Worm (Caenorhabditis elegans): Measurements from ENCODE around the gene srh-70.

Gene srh-70

ce11 chrII:12549613-12550012 is 31.0 kb upstream of the srh-70 start:
- TF ChIP-seq blmp-1 (tag; optimal IDR thresholded peaks at IDR 0.05) (no peak), nhr-12 (tag; optimal IDR thresholded peaks at IDR 0.05) (no peak), pha-4 (tag; optimal IDR thresholded peaks at IDR 0.05) (no peak), ceh-39 (tag; optimal IDR thresholded peaks at IDR 0.05) (no peak), mep-1 (tag; optimal IDR thresholded peaks at IDR 0.05) (no peak), bed-3 (GFP tag; optimal IDR thresholded peaks at IDR 0.05) (no peak), ceh-83 (GFP tag; optimal IDR thresholded peaks at IDR 0.05) (no peak), elt-1 (tag; optimal IDR thresholded peaks at IDR 0.05; ENCODE audit: borderline replicate concordance, insufficient read depth) (no peak), mab-5 (tag; optimal IDR thresholded peaks at IDR 0.05) (no peak), unc-120 (tag; optimal IDR thresholded peaks at IDR 0.05; ENCODE audit: poor library complexity, severe bottlenecking) (no peak), lin-32 (GFP tag; optimal IDR thresholded peaks at IDR 0.05) (no peak), lsy-2 (tag; optimal IDR thresholded peaks at IDR 0.05) (no peak), cnd-1 (tag; optimal IDR thresholded peaks at IDR 0.05) (no peak), nhr-76 (tag; optimal IDR thresholded peaks at IDR 0.05) (no peak), nhr-237 (tag; optimal IDR thresholded peaks at IDR 0.05) (no peak), ces-1 (GFP tag; optimal IDR thresholded peaks at IDR 0.05) (no peak)

- TF ChIP-seq sem-2 (GFP tag; optimal IDR thresholded peaks at IDR 0.05) (no peak), nhr-12 (tag; optimal IDR thresholded peaks at IDR 0.05) (no peak), cnd-1 (tag; optimal IDR thresholded peaks at IDR 0.05) (no peak), bed-3 (GFP tag; optimal IDR thresholded peaks at IDR 0.05) (no peak), elt-1 (tag; optimal IDR thresholded peaks at IDR 0.05; ENCODE audit: borderline replicate concordance, insufficient read depth) (no peak), pha-4 (tag; optimal IDR thresholded peaks at IDR 0.05) (no peak), lin-32 (GFP tag; optimal IDR thresholded peaks at IDR 0.05) (no peak), ceh-83 (GFP tag; optimal IDR thresholded peaks at IDR 0.05) (no peak), zip-8 (tag; optimal IDR thresholded peaks at IDR 0.05) (no peak), ceh-43 (GFP tag; optimal IDR thresholded peaks at IDR 0.05) (no peak), unc-39 (tag; optimal IDR thresholded peaks at IDR 0.05) (no peak), ztf-11 (tag; optimal IDR thresholded peaks at IDR 0.05) (no peak), snpc-4 (tag; optimal IDR thresholded peaks at IDR 0.05) (no peak), blmp-1 (tag; optimal IDR thresholded peaks at IDR 0.05) (no peak)
These were observed 28.9 kb upstream of the srh-70 start, which contains the start of gene F49C5.16 for ce11 chrII:12547547-12547946. TSS of gene F49C5.16 (plus strand) at chrII:12547847.

ce11 chrII:12546413-12546812 is 27.8 kb upstream of the srh-70 start, which contains the start of the genes F49C5.5 and F49C5.10:
TSS of gene F49C5.5 (minus strand) at chrII:12546513.
TSS of gene F49C5.10 (plus strand) at chrII:12546756.
- TF ChIP-seq lin-32 (GFP tag; optimal IDR thresholded peaks at IDR 0.05) (no peak), pha-4 (tag; optimal IDR thresholded peaks at IDR 0.05) (no peak), unc-62 (GFP tag; optimal IDR thresholded peaks at IDR 0.05) (no peak), unc-39 (tag; optimal IDR thresholded peaks at IDR 0.05) (no peak), nhr-237 (tag; optimal IDR thresholded peaks at IDR 0.05) (no peak), unc-120 (tag; optimal IDR thresholded peaks at IDR 0.05; ENCODE audit: poor library complexity, severe bottlenecking) (no peak), mls-2 (tag; optimal IDR thresholded peaks at IDR 0.05) (no peak), mab-5 (tag; optimal IDR thresholded peaks at IDR 0.05) (no peak), ceh-83 (GFP tag; optimal IDR thresholded peaks at IDR 0.05) (no peak), nhr-12 (tag; optimal IDR thresholded peaks at IDR 0.05) (no peak), snpc-4 (tag; optimal IDR thresholded peaks at IDR 0.05) (no peak), mep-1 (tag; optimal IDR thresholded peaks at IDR 0.05) (no peak), ces-1 (GFP tag; optimal IDR thresholded peaks at IDR 0.05) (no peak)

ce11 chrII:12544533-12544932 is 25.9 kb upstream of the srh-70 start, which contains the start of gene F49C5.9:
TSS of gene F49C5.9 (minus strand) at chrII:12544633.
- TF ChIP-seq ztf-11 (tag; optimal IDR thresholded peaks at IDR 0.05) (no peak), unc-39 (tag; optimal IDR thresholded peaks at IDR 0.05) (no peak), hlh-1 (tag; optimal IDR thresholded peaks at IDR 0.05) (no peak), mls-2 (tag; optimal IDR thresholded peaks at IDR 0.05) (no peak), pha-4 (tag; optimal IDR thresholded peaks at IDR 0.05) (no peak), elt-1 (tag; optimal IDR thresholded peaks at IDR 0.05; ENCODE audit: borderline replicate concordance, insufficient read depth) (no peak), sem-2 (GFP tag; optimal IDR thresholded peaks at IDR 0.05) (no peak), lsy-2 (tag; optimal IDR thresholded peaks at IDR 0.05) (no peak), nhr-76 (tag; optimal IDR thresholded peaks at IDR 0.05) (no peak)

- TF ChIP-seq snpc-4 (tag; optimal IDR thresholded peaks at IDR 0.05) = no peak
- TF ChIP-seq pha-4 (tag; optimal IDR thresholded peaks at IDR 0.05) = no peak
- TF ChIP-seq nhr-12 (tag; optimal IDR thresholded peaks at IDR 0.05) = no peak
- no peak for TF ChIP-seq lin-32 (GFP tag; optimal IDR thresholded peaks at IDR 0.05)
- TF ChIP-seq sem-2 (GFP tag; optimal IDR thresholded peaks at IDR 0.05) = no peak
- TF ChIP-seq unc-39 (tag; optimal IDR thresholded peaks at IDR 0.05) = no peak
- TF ChIP-seq zip-8 (tag; optimal IDR thresholded peaks at IDR 0.05) = no peak
- TF ChIP-seq ces-1 (GFP tag; optimal IDR thresholded peaks at IDR 0.05) = no peak
- no peak for TF ChIP-seq ham-2 (GFP tag; optimal IDR thresholded peaks at IDR 0.05)
- TF ChIP-seq bed-3 (GFP tag; optimal IDR thresholded peaks at IDR 0.05) = no peak
- TF ChIP-seq nhr-237 (tag; optimal IDR thresholded peaks at IDR 0.05) = no peak
- TF ChIP-seq nhr-76 (tag; optimal IDR thresholded peaks at IDR 0.05) = no peak
These were observed 23.9 kb upstream of the srh-70 start for ce11 chrII:12542594-12542997.

All from whole organism, mixed stage, embryonic.